Worm (Caenorhabditis elegans): ENCODE results near the gene B0546.3.

Gene B0546.3

DNA sequence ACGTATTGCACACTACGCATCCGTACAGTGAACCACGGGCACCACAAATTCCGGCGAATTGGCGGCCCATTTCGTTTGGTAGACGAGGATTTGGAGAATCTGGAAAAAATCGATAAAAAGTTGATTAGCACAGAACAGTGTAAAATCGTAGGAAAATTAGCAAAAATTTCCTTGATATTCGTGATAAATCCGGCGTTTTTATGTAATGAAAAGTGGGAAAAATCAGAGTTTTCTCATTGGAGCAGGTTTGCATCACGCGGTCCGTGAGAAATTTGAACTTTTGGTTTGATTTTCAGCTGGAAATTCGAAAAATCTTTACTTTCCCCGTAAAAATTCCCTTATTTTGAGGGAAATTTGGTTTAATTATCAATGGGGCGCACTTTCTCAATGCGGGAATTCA, 1.4 kb upstream of the B0546.3 start, which contains the start of gene B0546.4:
Gene B0546.4 (minus strand): TSS at position 101 of the 400 bp plus-strand sequence.
- TF ChIP-seq unc-62 (GFP tag; optimal IDR thresholded peaks at IDR 0.05), result no peak

DNA sequence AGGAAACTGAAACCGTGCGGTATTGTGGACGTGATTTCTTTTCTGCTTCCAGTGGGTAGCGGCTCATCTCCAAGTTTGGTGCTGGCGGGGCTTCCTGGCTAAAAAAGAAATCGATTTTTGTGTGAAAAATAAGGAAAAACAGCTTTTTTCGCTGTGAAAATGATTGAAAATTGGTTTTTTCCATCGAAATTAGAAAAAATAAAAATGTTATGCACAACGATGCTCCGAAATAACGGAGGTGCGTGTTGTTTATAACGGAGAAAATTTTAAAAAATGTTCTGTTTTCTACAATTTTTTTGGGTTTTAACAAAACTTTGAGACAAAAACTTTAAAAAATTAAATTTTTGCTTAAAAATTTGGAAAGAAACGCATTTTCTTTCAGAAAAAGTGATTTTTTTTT, 562 bp upstream of the B0546.3 start:
- no peak for TF ChIP-seq unc-62 (GFP tag; optimal IDR thresholded peaks at IDR 0.05)

DNA sequence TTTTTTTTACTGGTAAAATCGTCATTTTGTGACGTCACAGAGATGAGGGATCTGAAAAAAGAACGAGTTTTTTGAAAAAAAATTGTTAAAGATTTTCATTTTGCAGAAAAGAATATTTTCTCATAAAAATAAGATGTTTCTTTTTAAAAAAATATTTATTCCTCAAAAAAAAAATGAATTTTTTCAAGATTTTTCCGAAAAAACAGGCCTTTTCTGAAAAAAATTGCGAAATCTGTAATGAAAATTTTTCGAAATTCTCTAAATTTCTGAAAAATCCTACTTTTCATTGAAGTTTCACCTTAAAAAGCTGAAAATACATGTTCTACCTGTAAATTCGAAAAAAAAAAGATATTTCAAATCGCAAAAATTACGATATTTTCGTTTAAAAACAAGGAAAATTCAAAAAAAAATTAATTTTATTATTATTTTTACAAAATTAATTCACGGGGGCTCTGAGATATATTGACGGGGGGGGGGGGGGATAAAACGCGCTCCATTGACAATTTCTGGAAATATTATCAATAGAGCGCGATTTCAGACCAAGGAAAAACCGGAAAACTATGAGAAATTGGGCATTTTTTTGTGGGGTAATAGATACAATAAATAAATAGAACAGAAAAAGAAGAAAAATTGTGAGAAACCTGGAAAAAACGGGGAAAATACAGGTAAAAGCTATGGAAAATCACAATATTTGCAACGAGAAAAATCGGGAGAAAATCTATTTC, 4.4 kb downstream of the B0546.3 start, which contains the start of gene otub-4:
Gene otub-4 (minus strand): TSS at position 51 of the 725 bp plus-strand sequence.
- no peak for TF ChIP-seq unc-62 (GFP tag; optimal IDR thresholded peaks at IDR 0.05)

DNA sequence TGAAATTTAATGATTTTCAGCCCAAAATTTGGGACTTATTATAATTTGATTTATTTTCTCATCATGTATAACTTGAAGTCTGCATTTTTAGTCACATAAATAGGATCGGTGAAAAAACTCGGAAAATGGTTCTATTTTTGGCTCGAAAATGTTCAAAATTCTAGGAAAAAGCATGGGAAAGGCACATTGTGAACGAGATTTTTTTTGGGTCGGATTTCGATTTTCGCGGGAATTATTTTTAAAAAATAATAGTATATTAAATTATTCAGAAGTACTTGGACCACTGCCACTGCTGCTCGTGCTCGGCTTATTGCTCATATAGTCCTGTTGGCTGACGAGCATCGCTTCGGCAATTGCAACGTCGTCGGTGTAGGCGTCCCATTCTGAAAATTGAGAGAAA, 9.3 kb downstream of the B0546.3 start:
- TF ChIP-seq unc-62 (GFP tag; optimal IDR thresholded peaks at IDR 0.05), result no peak

DNA sequence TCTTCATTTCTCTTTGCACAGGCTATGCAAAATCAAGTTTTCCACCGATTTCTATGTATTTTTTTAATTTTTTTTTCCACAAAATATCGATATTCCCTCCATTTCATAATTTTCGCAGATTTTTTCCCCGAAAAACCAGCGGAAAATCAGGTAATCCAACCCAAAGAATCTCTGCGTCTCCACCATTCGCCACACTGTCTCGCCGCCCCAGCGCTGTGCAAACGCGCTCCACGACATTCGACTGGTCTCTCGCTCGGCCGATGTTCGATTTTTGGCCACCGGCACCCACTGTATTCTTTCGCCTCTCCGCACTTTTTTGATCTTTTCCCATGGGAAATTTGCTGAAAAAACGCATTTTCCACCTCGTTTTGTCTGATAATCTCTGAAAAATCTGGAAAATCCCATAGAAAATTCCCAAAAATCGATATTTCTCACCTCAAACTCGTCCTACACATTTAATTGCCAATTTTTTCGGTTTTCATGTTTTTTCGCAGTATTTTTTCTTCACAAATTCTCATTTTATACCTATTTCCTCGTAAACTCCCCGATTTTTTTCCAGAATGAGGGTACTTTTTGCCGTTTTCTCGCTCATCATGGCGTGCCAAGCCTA, 13.9 kb downstream of the B0546.3 start, which contains the start of gene vha-19:
Gene vha-19 (plus strand): TSS at position 560 of the 610 bp plus-strand sequence.
- TF ChIP-seq unc-62 (GFP tag; optimal IDR thresholded peaks at IDR 0.05), result no peak

DNA sequence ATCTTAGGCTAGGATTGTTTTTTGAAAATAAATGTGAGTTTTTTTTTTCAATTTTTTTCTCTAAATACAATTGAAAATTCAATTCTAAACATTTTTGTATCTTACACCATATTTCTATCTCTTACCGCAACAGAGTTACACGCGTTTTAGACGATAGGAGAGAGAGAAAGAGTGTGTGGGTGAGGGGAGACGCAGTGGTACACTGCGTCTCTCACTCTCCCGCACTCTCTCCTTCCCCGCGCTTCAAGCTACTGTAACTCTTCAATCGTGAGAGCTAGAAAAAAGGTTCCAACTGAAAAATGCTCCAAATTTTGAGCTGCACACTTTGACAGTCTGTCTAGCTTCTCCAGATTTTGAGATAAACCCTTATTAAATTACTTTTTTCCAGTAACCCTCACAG, 18.9 kb downstream of the B0546.3 start:
- no peak for TF ChIP-seq unc-62 (GFP tag; optimal IDR thresholded peaks at IDR 0.05)

DNA sequence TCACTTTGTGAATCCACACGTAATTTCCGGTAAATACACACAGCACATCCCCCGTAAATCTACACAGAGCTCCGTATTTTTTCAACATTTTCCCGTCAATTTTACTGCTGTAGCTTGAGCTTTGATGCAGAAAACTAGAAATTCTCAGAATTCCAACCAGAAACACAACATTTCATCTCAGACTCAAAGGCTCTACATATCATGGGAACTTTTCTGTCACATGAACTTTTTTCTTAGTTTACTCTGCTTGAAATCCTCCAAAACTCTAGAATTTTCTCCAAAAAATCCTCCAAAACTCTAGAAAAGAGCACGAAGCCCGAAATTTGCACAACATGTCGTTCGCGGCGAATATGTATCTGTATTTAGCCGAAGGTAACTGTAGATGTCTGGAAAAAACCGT, 19.4 kb downstream of the B0546.3 start, which contains the start of gene Y55H10A.2:
Gene Y55H10A.2 (plus strand): TSS at position 301 of the 400 bp plus-strand sequence.
- TF ChIP-seq unc-62 (GFP tag; optimal IDR thresholded peaks at IDR 0.05), result no peak

DNA sequence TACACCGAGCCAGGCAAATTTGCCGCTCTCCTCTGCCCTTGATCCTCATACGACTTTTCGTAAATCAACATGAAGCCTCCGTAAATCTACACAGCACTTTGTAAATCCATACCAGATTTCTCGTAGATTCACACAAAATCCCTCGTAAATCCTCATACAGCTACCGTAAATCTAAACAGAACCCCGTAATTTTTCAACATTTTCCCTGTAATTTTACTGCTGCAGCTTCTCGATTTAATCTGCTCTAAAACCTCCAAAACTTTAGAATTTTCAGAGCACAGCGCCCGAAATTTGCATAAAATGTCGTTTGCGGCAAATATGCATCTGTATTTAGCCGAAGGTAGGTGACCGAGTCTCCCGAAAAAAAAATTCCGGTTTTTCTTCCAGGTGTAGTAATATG, 27.9 kb downstream of the B0546.3 start, which contains the start of gene F42A6.1:
Gene F42A6.1 (plus strand): TSS at position 301 of the 400 bp plus-strand sequence.
- no peak for TF ChIP-seq unc-62 (GFP tag; optimal IDR thresholded peaks at IDR 0.05)

DNA sequence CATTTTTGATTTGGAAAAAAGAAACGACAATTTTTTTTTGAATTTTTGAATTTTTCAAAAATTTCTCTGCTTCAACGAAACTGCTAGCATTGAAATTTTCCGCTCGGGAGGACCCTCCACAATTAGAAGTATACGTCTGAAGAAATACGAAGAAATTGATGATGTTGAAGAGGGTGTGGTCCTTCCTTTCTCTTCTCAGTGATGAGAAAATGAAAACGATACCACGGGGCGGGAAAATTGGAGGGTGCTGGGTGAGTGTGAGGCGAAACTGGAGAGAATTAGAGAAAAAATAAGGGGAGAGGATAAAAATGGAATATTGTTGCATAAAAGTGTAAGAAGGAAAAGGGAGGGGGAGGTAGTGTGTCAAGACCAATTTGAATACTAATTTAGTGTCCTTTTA, 30.6 kb downstream of the B0546.3 start:
- no peak for TF ChIP-seq unc-62 (GFP tag; optimal IDR thresholded peaks at IDR 0.05)

DNA sequence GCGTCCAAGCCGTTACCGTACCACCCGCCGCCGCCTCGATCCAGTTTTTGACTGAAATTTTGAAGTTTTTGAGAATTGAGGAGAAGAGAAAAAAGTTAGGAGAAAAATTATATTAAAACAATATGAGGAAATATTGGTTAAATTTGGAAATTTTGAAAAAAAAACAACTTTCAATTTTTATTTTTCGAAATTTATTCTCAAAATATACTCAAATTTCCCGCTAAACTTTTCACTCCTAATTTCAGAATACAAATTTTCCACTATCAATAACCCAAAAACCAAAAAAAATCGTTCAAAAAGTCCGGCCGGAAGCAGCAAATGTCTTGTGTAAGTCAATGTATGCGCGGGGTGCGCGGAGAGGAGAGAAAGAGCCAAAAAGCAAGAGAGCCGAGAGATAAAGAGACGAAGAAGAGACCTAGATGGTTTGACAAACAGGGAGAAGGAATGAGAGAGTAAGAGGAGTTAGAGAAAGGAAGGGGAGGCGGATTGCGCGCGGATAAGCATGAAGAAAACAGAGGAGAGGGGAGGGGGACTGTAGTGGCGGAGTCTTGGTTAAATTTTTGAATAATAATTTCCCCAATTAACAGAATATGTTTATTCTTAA, 32.6 kb downstream of the B0546.3 start, which contains the start of gene elks-1:
Gene elks-1 (minus strand): TSS at position 51 of the 604 bp plus-strand sequence.
- no peak for TF ChIP-seq unc-62 (GFP tag; optimal IDR thresholded peaks at IDR 0.05)

DNA sequence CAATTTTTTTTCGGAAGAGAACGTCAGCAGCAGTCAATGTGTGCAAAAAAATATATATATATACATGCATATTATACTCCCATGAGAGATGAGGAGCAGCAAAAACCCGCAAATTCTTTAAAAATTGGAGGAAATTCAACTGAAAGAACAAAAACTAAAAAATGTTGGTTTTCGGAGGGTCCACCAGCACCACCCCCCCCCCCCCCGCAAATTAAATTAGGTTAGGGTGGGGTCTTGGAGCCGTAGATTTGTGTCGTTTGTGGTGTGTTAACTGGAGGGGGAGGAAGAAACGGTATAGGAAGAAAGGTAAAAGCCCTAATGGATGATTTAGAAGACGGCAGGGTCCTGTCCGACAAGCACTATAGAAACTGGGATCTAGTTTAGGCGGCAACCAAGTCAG, 34.3 kb downstream of the B0546.3 start:
- no peak for TF ChIP-seq unc-62 (GFP tag; optimal IDR thresholded peaks at IDR 0.05)

DNA sequence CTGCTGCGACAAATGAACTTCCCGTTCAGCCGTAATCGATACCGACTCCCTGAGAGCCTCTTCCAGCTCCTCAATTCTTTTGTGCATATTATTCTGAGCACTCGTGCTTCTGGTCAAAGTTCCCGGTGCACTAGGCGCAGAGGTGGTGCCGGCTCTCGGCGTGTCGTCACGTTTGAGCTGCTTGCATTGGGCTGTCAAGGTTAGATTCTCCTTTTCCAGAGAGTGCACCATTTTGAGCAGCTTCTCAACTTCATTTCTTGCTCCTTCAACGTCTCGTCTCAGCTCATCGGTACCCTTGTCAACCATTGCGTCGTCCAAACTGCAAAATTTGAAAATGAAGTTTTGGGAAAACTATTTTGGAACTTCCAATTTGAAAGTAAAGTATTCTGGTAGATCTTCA, 37.2 kb downstream of the B0546.3 start:
- TF ChIP-seq unc-62 (GFP tag; optimal IDR thresholded peaks at IDR 0.05), result no peak

DNA sequence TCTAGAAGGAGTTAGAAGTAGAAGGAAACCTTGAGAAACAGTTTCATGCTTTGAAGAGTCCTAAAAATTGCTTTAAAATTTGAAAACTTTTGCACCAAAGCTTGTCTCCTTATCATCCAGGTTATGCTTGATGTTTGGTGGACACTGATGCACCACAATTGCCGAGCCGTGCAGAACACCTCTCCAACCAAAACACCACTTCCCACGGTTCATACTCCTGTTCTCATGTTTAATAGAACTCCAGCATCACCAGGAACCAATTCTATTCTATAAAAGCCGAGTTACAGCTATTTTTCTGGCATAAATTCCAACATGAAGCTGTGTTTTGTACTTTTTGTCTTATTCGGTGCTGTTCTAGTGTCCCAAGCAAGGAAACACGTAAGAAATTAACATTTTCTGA, 41.5 kb downstream of the B0546.3 start, which contains the start of gene F42A6.2:
Gene F42A6.2 (plus strand): TSS at position 301 of the 400 bp plus-strand sequence.
- TF ChIP-seq unc-62 (GFP tag; optimal IDR thresholded peaks at IDR 0.05), result no peak

DNA sequence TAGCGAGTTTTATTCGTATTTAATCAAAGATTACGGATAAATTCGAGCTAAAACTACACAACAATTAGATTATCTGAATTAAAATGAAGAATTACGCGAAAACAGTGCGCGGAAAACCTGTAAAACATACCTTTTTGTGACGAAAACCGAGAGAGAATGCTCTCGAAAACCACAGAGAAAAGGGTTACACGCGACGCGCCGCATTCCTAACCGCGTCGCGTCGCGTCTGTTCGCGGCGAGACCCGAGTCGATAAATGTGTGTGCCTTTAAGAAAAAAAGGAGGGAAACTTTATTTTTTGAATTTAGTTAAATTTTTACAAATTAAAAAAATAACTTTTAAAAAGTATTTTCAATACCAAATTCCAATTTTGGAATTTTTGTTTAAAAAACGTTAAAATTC, 44.0 kb downstream of the B0546.3 start, which contains the start of gene hrpa-1:
Gene hrpa-1 (minus strand): TSS at position 192 of the 400 bp plus-strand sequence.
- no peak for TF ChIP-seq unc-62 (GFP tag; optimal IDR thresholded peaks at IDR 0.05)

DNA sequence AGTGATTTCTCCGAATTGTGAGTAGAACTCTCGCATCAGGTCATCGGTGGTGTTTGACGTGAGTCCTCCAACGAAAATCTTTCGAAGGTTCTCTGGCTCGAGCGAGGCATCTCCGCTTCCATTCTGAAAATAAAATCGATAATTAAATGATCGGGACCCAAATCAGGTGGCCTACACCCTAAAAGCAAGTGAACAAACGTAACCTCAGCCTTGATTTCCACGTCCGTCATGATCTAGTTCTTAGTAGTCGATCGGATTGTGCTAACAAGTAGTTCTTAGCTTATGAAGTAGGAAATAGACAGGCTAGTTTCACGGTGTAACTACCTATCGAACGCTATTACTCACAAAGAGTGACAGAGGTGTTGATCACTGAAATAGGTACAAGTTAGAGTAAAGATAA, 44.5 kb downstream of the B0546.3 start:
- no peak for TF ChIP-seq unc-62 (GFP tag; optimal IDR thresholded peaks at IDR 0.05)

DNA sequence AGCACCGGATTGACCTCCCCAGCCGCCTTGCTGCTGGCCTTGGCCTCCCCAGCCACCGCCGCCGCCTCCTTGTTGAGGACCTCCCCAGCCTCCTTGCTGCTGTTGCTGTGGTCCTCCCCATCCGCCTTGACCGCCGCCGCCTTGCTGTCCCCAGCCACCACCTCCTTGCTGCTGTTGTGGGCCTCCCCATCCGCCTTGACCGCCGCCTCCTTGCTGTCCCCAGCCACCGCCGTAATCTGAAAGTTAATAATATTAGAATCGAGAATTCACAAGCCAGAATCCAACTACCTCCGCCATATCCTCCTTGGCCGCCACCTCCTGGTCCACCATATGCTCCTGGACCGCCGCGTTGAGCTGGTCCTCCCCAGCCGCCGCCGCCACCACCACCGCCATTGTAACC, 45.4 kb downstream of the B0546.3 start:
- TF ChIP-seq unc-62 (GFP tag; optimal IDR thresholded peaks at IDR 0.05), result no peak

Data from whole organism, dauer.